Worm (Caenorhabditis elegans): ENCODE results near the gene gadr-4.

gadr-4 gene

DNA sequence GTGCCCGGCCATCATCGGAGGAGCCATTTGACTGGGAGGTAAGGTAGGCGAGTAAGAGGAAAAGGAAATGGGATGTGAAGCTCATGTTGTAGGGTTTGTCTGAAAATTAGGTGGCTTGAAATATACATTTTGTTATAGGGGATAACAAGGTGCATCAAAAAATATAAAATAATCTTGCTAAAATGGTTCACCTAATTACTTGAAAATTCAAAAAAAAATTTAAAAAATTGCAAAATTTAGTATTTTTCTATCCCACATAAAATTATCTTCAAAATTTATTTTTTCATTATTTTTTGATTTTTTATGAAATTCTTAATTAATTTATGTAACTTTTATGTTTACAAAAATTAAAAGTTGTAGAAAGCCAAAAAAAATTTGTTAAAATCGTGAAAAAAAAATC lies 43.8 kb downstream of the gadr-4 start, which contains the start of gene K07D4.6:
TSS of gene K07D4.6 (minus strand) at position 101 of the 400 bp plus-strand sequence.
- TF ChIP-seq elt-1 (tag; optimal IDR thresholded peaks at IDR 0.05; ENCODE audit: borderline replicate concordance, insufficient read depth) (no peak), cnd-1 (tag; optimal IDR thresholded peaks at IDR 0.05) (no peak), sptf-1 (tag; optimal IDR thresholded peaks at IDR 0.05) (no peak), lin-32 (GFP tag; optimal IDR thresholded peaks at IDR 0.05) (no peak), nhr-12 (tag; optimal IDR thresholded peaks at IDR 0.05) (no peak)

ce11 chrII:4011518-4011917 lies 50.9 kb downstream of the gadr-4 start:
- no peak for TF ChIP-seq mab-5 (tag; optimal IDR thresholded peaks at IDR 0.05)
- TF ChIP-seq hlh-1 (tag; optimal IDR thresholded peaks at IDR 0.05): no peak
- no peak for TF ChIP-seq ceh-83 (GFP tag; optimal IDR thresholded peaks at IDR 0.05)
- no peak for TF ChIP-seq lin-32 (GFP tag; optimal IDR thresholded peaks at IDR 0.05)
- no peak for TF ChIP-seq ceh-43 (GFP tag; optimal IDR thresholded peaks at IDR 0.05)
- TF ChIP-seq sptf-1 (tag; optimal IDR thresholded peaks at IDR 0.05): no peak
- no peak for TF ChIP-seq bed-3 (GFP tag; optimal IDR thresholded peaks at IDR 0.05)
- TF ChIP-seq tbx-8 (GFP tag; optimal IDR thresholded peaks at IDR 0.05): no peak
- TF ChIP-seq elt-1 (tag; optimal IDR thresholded peaks at IDR 0.05; ENCODE audit: borderline replicate concordance, insufficient read depth): no peak
- TF ChIP-seq nhr-12 (tag; optimal IDR thresholded peaks at IDR 0.05): no peak
